Fruit fly (Drosophila melanogaster) whole organism, adult: ENCODE data around the gene CG43221.

ENCODE experiments used
- CG11617 ChIP-seq: fragments of 200-800 bp; sonication (Bioruptor generic); optimal IDR thresholded peaks from 2 replicates; lab custom pipeline; 2017; ENCODE audit warnings: mild to moderate bottlenecking, missing biosample characterization, missing genetic modification reagents, missing genetic modification characterization
- CG12768 ChIP-seq: fragments of 200-800 bp; sonication (Bioruptor generic); optimal IDR thresholded peaks from 2 replicates; lab custom pipeline; 2017; ENCODE audit warnings: missing biosample characterization, missing genetic modification characterization, mild to moderate bottlenecking, moderate library complexity, missing genetic modification reagents
- CG14711 ChIP-seq: fragments of 200-800 bp; sonication (Bioruptor generic); optimal IDR thresholded peaks from 2 replicates; lab custom pipeline; 2018; ENCODE audit warnings: missing biosample characterization, mild to moderate bottlenecking, missing genetic modification characterization, moderate library complexity
- CG1620 ChIP-seq: fragments of 200-800 bp; sonication (Bioruptor generic); optimal IDR thresholded peaks from 2 replicates; lab custom pipeline; 2016; ENCODE audit warnings: missing biosample characterization, missing genetic modification characterization
- CG33017 ChIP-seq: fragments of 200-800 bp; sonication (Bioruptor generic); optimal IDR thresholded peaks from 2 replicates; lab custom pipeline; 2018; ENCODE audit warnings: missing biosample characterization, mild to moderate bottlenecking, missing genetic modification characterization, moderate library complexity
- CG5204 ChIP-seq: fragments of 200-800 bp; sonication (Bioruptor generic); optimal IDR thresholded peaks from 2 replicates; lab custom pipeline; 2016; ENCODE audit warnings: missing biosample characterization, missing genetic modification characterization
- CG7045 ChIP-seq: fragments of 200-800 bp; sonication (Bioruptor generic); optimal IDR thresholded peaks from 2 replicates; lab custom pipeline; 2017; ENCODE audit warnings: missing biosample characterization, mild to moderate bottlenecking, missing genetic modification characterization
- CG7101 ChIP-seq: fragments of 200-800 bp; sonication (Bioruptor generic); optimal IDR thresholded peaks from 2 replicates; lab custom pipeline; 2018; ENCODE audit warnings: missing biosample characterization, mild to moderate bottlenecking, missing genetic modification characterization, moderate library complexity
- Clk ChIP-seq: fragments of 200-800 bp; sonication (Bioruptor generic); optimal IDR thresholded peaks from 2 replicates; lab custom pipeline; 2017; ENCODE audit warnings: missing biosample characterization, missing genetic modification characterization
- Crg-1 ChIP-seq: fragments of 200-800 bp; sonication (Bioruptor generic); optimal IDR thresholded peaks from 2 replicates; lab custom pipeline; 2016; ENCODE audit warnings: missing biosample characterization, missing genetic modification characterization
- Hr96 ChIP-seq: fragments of 200-800 bp; sonication (Bioruptor generic); optimal IDR thresholded peaks from 2 replicates; lab custom pipeline; 2016; ENCODE audit warnings: missing biosample characterization, missing genetic modification characterization
- Mnt ChIP-seq: fragments of 200-800 bp; sonication (Bioruptor generic); optimal IDR thresholded peaks from 2 replicates; lab custom pipeline; 2016; ENCODE audit warnings: missing biosample characterization, mild to moderate bottlenecking, missing genetic modification characterization
- bab1 ChIP-seq: fragments of 200-800 bp; sonication (Bioruptor generic); optimal IDR thresholded peaks from 3 replicates; lab custom pipeline; 2019; ENCODE audit warnings: missing biosample characterization, mild to moderate bottlenecking, missing genetic modification characterization, moderate library complexity
- cic ChIP-seq: fragments of 200-800 bp; sonication (Bioruptor generic); optimal IDR thresholded peaks from 2 replicates; lab custom pipeline; 2017; ENCODE audit warnings: missing biosample characterization, mild to moderate bottlenecking, missing genetic modification characterization, moderate library complexity
- cnc ChIP-seq, 2 experiments: fragments of >200 bp; optimal IDR thresholded peaks; 2 replicates each; lab custom pipeline; 2017
- kay ChIP-seq: fragments of 200-800 bp; sonication (Bioruptor generic); peaks from one replicate; lab custom pipeline; 2016; ENCODE audit warnings: missing biosample characterization, missing genetic modification characterization, borderline replicate concordance
- ovo ChIP-seq: fragments of 200-800 bp; sonication (Bioruptor generic); optimal IDR thresholded peaks from 2 replicates; lab custom pipeline; 2016; ENCODE audit warnings: missing biosample characterization, missing genetic modification characterization
- pad ChIP-seq: fragments of 200-800 bp; sonication (Bioruptor generic); optimal IDR thresholded peaks from 3 replicates; lab custom pipeline; 2017; ENCODE audit warnings: missing biosample characterization, missing genetic modification characterization, mild to moderate bottlenecking, moderate library complexity, missing genetic modification reagents
- tj ChIP-seq: fragments of 200-800 bp; sonication (Bioruptor generic); optimal IDR thresholded peaks from 3 replicates; lab custom pipeline; 2017; ENCODE audit warnings: missing biosample characterization, mild to moderate bottlenecking, missing genetic modification characterization, moderate library complexity
- toe ChIP-seq: fragments of 200-800 bp; sonication (Bioruptor generic); optimal IDR thresholded peaks from 2 replicates; lab custom pipeline; 2016; ENCODE audit warnings: missing biosample characterization, missing genetic modification characterization

The CG43221 gene

DNA sequence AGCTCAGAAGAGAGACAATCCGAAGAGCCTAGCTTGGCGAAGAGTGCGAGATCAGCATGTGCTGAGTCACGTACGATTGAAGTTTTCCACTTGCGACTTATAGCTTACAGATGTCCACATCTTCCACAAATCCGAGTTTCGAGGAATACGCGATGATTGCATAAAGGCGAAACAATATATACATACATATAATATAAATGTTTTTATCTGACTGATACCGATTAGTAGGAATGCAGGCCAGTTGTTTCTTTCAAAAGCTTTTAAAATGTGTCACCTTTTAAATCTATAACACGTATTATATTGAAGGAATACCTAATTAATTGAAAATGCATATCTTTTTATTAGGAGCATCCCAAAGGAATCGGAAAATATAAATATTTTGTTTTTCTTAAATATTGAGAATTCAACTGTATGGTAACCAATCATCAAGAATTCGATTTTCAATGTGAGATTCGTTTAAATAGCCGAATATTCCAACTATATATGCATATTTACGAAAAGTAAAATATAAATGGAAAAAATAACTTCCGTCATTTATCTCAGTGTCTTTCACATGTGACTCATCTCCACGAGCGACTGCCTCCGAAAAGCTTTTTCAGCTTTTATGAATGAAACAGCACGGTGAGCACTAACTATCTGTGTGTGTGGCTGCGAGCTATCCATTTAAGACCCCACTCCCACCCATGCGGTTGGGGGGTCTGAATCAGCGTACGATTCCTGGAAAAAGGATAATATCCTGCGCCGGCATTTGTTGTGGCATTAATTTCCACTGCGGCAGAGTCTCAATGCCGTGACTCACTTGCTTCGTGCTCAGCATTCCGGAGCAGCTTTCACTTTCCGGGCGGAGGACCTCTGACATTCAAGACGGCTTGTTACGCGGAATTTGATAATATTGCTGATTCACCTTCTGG, 34.8 kb upstream of the CG43221 start:
- TF ChIP-seq Crg-1 (GFP tag; lab: Kevin White, UChicago) (peak; percentile 55), toe (GFP tag; lab: Kevin White, UChicago) (peak; percentile 33), kay (GFP tag; lab: Kevin White, UChicago) (peak; percentile 99), cic (peak; percentile 98), ovo (GFP tag; lab: Kevin White, UChicago) (no peak), bab1 (GFP tag; lab: Kevin White, UChicago) (peak; percentile 40), tj (peak; percentile 21), Hr96 (GFP tag; lab: Kevin White, UChicago) (peak; percentile 35), Clk (GFP tag; lab: Kevin White, UChicago) (no peak), CG1620 (no peak), CG14711 (tag; lab: Kevin White, UChicago) (peak; percentile 68), cnc (optimal IDR thresholded peaks at IDR 0.05; lab: Kevin White, UChicago) (peak; percentile 85 to 87), CG12768 (GFP tag; lab: Kevin White, UChicago) (peak; percentile 51), CG11617 (peak; percentile 75), CG7045 (GFP tag; lab: Kevin White, UChicago) (peak; percentile 73), CG7101 (tag; lab: Kevin White, UChicago) (peak; percentile 75), Mnt (GFP tag; lab: Kevin White, UChicago) (peak; percentile 19), CG5204 (GFP tag; lab: Kevin White, UChicago) (peak; percentile 66), CG33017 (tag; lab: Kevin White, UChicago) (peak; percentile 64), pad (GFP tag; lab: Kevin White, UChicago) (peak; percentile 30)

DNA sequence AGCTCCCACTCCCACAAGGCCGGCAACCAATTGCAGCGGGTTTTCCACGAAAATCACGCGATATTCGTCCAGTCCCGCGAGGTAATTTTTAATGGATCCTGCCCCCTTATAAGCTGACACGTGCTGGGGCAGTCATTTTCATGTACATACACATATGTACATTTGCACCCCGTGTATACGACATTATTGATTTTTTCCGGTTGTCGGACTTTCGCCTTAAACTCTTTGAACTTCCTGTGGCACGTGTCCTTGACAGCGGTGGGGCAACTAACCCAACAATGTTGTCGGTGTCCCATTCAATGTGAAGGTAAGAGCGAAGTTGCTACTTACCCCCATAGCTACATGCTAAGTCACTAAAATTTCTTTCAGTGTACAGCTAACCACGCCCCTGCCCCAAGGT, 33.5 kb upstream of the CG43221 start:
- TF ChIP-seq pad (GFP tag; lab: Kevin White, UChicago) (no peak), Mnt (GFP tag; lab: Kevin White, UChicago) (no peak), CG5204 (GFP tag; lab: Kevin White, UChicago) (no peak), CG12768 (GFP tag; lab: Kevin White, UChicago) (no peak), CG33017 (tag; lab: Kevin White, UChicago) (no peak), cnc (optimal IDR thresholded peaks at IDR 0.05; lab: Kevin White, UChicago) (no peak)

DNA sequence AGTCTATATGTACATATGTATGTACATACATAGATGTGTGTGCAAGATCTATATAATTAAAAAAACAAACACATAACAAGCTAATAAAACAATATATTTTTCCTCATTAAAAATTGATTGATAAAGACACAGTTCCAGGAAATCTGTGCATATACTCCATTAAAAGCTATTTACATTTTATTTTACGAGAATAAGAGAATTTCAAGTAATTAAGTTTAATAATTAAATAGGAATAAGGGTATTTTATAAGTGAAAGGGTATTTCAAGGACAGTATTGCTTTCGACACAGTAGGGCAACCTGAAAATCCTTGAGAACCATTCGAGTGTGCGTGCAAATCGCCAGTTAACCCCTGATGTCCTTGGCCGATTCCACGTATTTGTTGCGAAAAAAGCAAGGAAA, 32.9 kb upstream of the CG43221 start, which contains the start of gene CG5050:
TSS of gene CG5050 (plus strand) at position 301 of the 400 bp plus-strand sequence.
- TF ChIP-seq CG1620: no peak
- TF ChIP-seq bab1 (GFP tag; lab: Kevin White, UChicago): no peak

DNA sequence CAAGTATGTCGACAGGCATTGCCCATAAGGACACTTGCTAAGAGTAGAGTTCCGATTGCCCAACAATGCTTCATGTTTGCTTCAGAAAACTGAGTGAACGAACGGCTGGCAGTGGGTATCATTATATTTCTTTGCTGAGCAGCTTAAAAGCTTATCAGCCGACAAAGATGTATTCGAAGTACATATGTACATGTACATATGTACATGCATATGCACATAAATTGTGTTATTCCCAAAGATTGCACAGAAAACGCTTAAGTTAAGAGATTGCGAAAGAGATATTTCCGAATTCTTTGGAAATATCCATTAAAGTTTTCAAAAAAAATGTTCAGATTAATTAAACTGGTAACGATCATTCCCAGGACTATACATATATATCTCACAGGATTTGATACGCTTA, 29.7 kb upstream of the CG43221 start, which contains the start of gene SPH93:
TSS of gene SPH93 (minus strand) at position 101 of the 400 bp plus-strand sequence.
- no peak for TF ChIP-seq Clk (GFP tag; lab: Kevin White, UChicago)
- TF ChIP-seq CG7101 (tag; lab: Kevin White, UChicago): no peak
- no peak for TF ChIP-seq CG7045 (GFP tag; lab: Kevin White, UChicago)
- TF ChIP-seq toe (GFP tag; lab: Kevin White, UChicago): no peak
- no peak for TF ChIP-seq CG33017 (tag; lab: Kevin White, UChicago)
- no peak for TF ChIP-seq kay (GFP tag; lab: Kevin White, UChicago)

DNA sequence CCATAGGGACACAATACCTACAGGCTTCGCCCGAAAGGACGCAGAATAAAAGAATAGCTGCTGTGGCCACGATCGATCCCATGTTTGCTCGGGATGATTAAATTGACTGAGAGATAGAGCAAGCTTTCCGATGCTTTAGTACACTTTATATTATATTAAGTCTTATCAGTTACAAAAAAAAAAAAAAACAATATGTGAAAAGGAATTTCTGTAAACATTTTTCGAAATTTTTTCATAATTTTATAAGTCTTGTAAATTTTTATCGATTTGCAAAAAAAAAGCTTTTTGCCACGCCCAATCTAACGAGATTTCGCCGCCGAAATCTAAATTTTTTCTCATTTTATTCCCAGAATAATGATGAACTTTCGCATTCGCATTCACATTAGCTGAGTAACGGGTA, 27.6 kb upstream of the CG43221 start, which contains the start of gene CG18563:
TSS of gene CG18563 (minus strand) at position 101 of the 400 bp plus-strand sequence.
- peak; percentile 70 for TF ChIP-seq kay (GFP tag; lab: Kevin White, UChicago)
- no peak for TF ChIP-seq cic

DNA sequence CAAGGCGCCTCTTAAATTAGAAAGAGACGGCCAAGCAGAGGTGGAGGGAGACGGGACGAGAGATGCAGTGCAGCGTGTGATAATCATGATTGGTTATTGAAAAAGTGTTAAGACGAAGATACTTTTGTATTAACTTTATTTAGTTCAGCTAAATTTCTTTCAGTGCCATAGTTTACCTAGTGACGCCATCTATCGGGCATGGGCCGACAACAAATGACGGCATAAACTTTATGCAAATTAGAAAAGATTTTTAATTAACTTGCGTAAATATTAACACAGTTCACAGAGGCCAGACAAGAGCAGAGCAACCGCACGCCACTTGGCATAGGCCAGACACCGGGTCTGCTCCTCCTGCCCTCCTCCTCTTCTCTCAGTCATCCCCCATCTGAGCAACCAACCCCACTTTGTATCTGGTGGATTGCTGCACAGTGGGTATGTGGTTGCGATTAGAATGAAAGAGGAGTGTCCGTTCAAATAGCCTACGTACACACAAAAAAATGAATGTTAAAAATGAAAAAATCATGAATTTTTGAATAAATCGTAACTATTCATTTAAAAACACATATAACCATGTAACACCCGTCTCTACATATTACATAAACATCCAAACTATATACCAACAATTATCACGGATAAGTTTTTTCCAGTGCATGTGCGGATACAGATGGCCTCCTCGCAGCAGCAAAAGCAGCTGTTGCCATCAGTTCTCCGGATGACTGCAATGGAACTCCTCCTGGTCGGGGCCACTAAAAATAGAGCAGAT, 19.5 kb upstream of the CG43221 start:
- TF ChIP-seq CG1620: no peak
- no peak for TF ChIP-seq CG5204 (GFP tag; lab: Kevin White, UChicago)
- TF ChIP-seq CG7101 (tag; lab: Kevin White, UChicago): peak; percentile 23
- TF ChIP-seq toe (GFP tag; lab: Kevin White, UChicago): peak; percentile 21
- peak; percentile 37 for TF ChIP-seq Hr96 (GFP tag; lab: Kevin White, UChicago)
- peak; percentile 61 for TF ChIP-seq CG7045 (GFP tag; lab: Kevin White, UChicago)
- TF ChIP-seq CG33017 (tag; lab: Kevin White, UChicago): no peak
- TF ChIP-seq pad (GFP tag; lab: Kevin White, UChicago): no peak
- peak; percentile 30 for TF ChIP-seq kay (GFP tag; lab: Kevin White, UChicago)
- no peak for TF ChIP-seq bab1 (GFP tag; lab: Kevin White, UChicago)
- TF ChIP-seq cnc (optimal IDR thresholded peaks at IDR 0.05; lab: Kevin White, UChicago): no peak
- no peak for TF ChIP-seq cic
- TF ChIP-seq tj: no peak
